Worm (Caenorhabditis elegans): ENCODE data around the gene F44E2.10.

Gene F44E2.10

DNA sequence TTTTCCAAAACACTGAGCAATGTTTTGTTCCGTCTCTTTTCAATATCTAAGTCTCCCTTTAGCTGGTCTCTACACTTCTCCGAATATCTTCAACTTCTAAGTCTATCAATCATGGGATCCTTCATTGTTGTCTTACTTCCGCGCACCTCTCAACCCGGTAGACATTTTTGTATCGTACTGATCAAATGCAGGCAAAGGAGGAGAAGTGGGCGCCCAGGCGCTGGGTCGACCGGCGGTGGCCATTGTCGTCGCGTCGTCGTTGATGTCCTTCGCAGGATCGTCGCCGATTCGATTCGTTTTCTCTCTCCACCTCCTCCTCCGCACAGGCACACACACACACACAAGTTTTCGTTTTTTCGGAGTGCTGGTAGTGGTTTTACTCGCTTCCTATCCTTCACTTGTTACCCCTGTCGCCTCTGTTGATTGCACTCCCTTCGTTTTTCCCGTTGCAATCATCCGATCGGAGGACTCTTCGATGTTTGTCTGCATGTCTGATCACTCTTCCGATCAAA lies 29.5 kb downstream of the F44E2.10 start:
- TF ChIP-seq mxl-2 (GFP tag; conservative IDR thresholded peaks at IDR 0.05) (0 out of 2 replicates have a peak, but pooled peaks have one; percentile 39), ztf-11 (tag; optimal IDR thresholded peaks at IDR 0.05) (no peak), set-16 (GFP tag; IDR thresholded peaks at IDR 0.05) (peak; percentile 78; the same call in 1 of the 2 replicates), lin-13 (GFP tag; optimal IDR thresholded peaks at IDR 0.05) (no peak), aha-1 (tag) (peak; percentile 94), unc-62 (GFP tag; optimal IDR thresholded peaks at IDR 0.05 in 1 of 2) (peak in 1 of 2 experiments; percentile 40), unc-62 (tag; optimal IDR thresholded peaks at IDR 0.05) (no peak)

DNA sequence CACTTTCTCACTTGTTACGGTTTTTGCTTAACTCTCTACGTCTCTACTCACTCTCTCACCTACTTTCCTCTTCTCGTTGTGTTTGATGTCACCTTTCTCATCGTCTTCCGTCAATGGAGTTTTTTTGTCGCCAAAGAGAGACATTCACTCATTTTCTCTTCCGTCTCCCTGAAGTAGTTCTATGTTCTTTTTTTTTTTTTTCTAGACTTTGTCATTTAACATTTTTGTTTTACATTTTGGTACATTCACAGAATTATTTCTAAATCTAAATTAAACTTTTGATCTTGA lies 30.2 kb downstream of the F44E2.10 start:
- TF ChIP-seq snpc-4 (tag; optimal IDR thresholded peaks at IDR 0.05), result no peak
- no peak for TF ChIP-seq nhr-77 (tag; optimal IDR thresholded peaks at IDR 0.05)
- TF ChIP-seq ZK337.2 (GFP tag; IDR thresholded peaks at IDR 0.05), result no peak
- no peak for TF ChIP-seq ama-1 (optimal IDR thresholded peaks at IDR 0.05)
- no peak for TF ChIP-seq nhr-41 (GFP tag; IDR thresholded peaks at IDR 0.05)
- no peak for TF ChIP-seq F49E8.2 (tag; optimal IDR thresholded peaks at IDR 0.05; ENCODE audit: borderline replicate concordance)
- no peak for TF ChIP-seq madf-5 (GFP tag; IDR thresholded peaks at IDR 0.05)
- no peak for TF ChIP-seq set-16 (GFP tag; IDR thresholded peaks at IDR 0.05)
- peak; percentile 18 for TF ChIP-seq mes-2 (tag; optimal IDR thresholded peaks at IDR 0.05; ENCODE audit: poor library complexity, severe bottlenecking)
- no peak for TF ChIP-seq nhr-76 (tag; optimal IDR thresholded peaks at IDR 0.05)
- no peak for TF ChIP-seq ZK546.5 (tag; optimal IDR thresholded peaks at IDR 0.05)
- no peak for TF ChIP-seq sdz-12 (GFP tag; optimal IDR thresholded peaks at IDR 0.05)
- peak; percentile 17 for TF ChIP-seq nhr-25 (tag; optimal IDR thresholded peaks at IDR 0.05; ENCODE audit: borderline replicate concordance, insufficient read depth)
- TF ChIP-seq ceh-62 (tag; optimal IDR thresholded peaks at IDR 0.05), result no peak
- TF ChIP-seq Y5F2A.4 (GFP tag; optimal IDR thresholded peaks at IDR 0.05), result no peak
- no peak for TF ChIP-seq tra-1 (GFP tag; IDR thresholded peaks at IDR 0.05)
- no peak for TF ChIP-seq F37D6.2 (tag; optimal IDR thresholded peaks at IDR 0.05)
- no peak for TF ChIP-seq lin-13 (GFP tag; optimal IDR thresholded peaks at IDR 0.05)
- TF ChIP-seq mdt-29 (GFP tag; IDR thresholded peaks at IDR 0.05), result no peak
- no peak for TF ChIP-seq ztf-7 (tag; optimal IDR thresholded peaks at IDR 0.05)
- no peak for TF ChIP-seq nhr-10 (tag; optimal IDR thresholded peaks at IDR 0.05)
- TF ChIP-seq dmd-6 (GFP tag; IDR thresholded peaks at IDR 0.05), result 0 out of 2 replicates have a peak, but pooled peaks have one; percentile 7
- TF ChIP-seq nhr-28 (tag; optimal IDR thresholded peaks at IDR 0.05), result peak; percentile 56
- peak; percentile 37 for TF ChIP-seq nhr-6 (tag; optimal IDR thresholded peaks at IDR 0.05)
- no peak for TF ChIP-seq Y48G9A.11 (GFP tag; IDR thresholded peaks at IDR 0.05)
- no peak for TF ChIP-seq hif-1 (tag; optimal IDR thresholded peaks at IDR 0.05)
- no peak for TF ChIP-seq mxl-2 (GFP tag; conservative IDR thresholded peaks at IDR 0.05)

DNA sequence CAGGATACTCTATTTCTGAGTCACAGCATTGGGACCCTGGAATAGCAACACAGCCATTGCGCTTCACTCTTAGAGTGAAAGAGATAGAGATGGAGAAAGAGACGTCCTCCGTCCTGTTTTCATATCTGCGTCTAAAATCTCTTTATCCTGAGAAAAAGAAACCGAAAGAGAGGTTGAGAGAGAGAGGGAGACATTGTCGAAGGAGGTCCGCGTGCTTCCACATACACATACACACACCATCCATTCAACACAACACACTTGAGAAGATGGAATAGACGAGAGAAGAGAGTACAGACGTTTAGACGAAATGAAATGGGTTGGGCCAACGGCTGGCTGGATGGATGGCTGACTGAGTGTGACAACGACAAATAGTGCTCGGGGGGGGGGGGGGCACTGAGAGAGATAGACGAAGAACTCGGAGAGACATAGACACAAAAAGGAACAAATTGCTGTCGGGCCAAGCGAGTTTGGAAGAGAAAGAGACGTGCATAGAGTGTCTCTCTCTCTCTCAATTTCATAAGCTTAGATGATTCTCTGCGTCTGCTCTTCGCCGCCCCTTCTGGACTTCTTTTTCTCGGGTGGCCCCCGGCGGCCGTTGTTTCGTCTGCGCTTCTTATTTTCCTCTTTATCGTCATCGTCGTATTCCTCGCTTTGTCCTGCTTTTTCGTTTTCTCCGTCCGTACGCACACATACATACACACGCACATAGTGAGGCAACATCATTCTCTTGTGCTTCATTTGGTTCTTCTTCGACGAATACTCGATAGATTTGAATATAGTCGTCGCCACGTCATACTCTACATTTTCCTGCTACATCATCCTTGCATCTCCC lies 30.7 kb downstream of the F44E2.10 start, which contains the start of gene F54F2.6:
F54F2.6 (minus strand) TSS at position 738 of the 832 bp plus-strand sequence.
- TF ChIP-seq unc-62 (GFP tag; optimal IDR thresholded peaks at IDR 0.05 in 1 of 2) (peak in 1 of 2 experiments; percentile 100), unc-62 (tag; optimal IDR thresholded peaks at IDR 0.05) (peak; percentile 89), mdt-29 (GFP tag; IDR thresholded peaks at IDR 0.05) (no peak; the same call in 1 of the 2 replicates), nhr-48 (tag; optimal IDR thresholded peaks at IDR 0.05) (peak; percentile 86), pha-4 (GFP tag; IDR thresholded peaks at IDR 0.05) (peak; percentile 91), pha-4 (tag; optimal IDR thresholded peaks at IDR 0.05) (peak; percentile 20), ZK337.2 (GFP tag; IDR thresholded peaks at IDR 0.05) (peak; percentile 13; the same call in 1 of the 2 replicates), tra-1 (GFP tag; IDR thresholded peaks at IDR 0.05) (peak; percentile 67), lsy-2 (tag; optimal IDR thresholded peaks at IDR 0.05) (peak; percentile 86 to 89), gei-8 (GFP tag; optimal IDR thresholded peaks at IDR 0.05) (peak; percentile 62), fos-1 (tag; optimal IDR thresholded peaks at IDR 0.05) (no peak), vab-7 (GFP tag; IDR thresholded peaks at IDR 0.05) (no peak), aha-1 (tag) (peak; percentile 99), mxl-3 (GFP tag; optimal IDR thresholded peaks at IDR 0.05) (peak; percentile 89), mes-2 (tag; optimal IDR thresholded peaks at IDR 0.05; ENCODE audit: poor library complexity, severe bottlenecking) (peak; percentile 69), nhr-237 (tag; optimal IDR thresholded peaks at IDR 0.05) (peak; percentile 13), daf-8 (GFP tag; IDR thresholded peaks at IDR 0.05) (no peak), zfp-3 (GFP tag; conservative IDR thresholded peaks at IDR 0.05) (no peak), jun-1 (tag; optimal IDR thresholded peaks at IDR 0.05) (peak; percentile 49), lin-38 (GFP tag; IDR thresholded peaks at IDR 0.05) (peak; percentile 56), snpc-1.2 (GFP tag; IDR thresholded peaks at IDR 0.05) (no peak), nhr-6 (tag; optimal IDR thresholded peaks at IDR 0.05) (peak; percentile 82), Y5F2A.4 (GFP tag; optimal IDR thresholded peaks at IDR 0.05) (no peak), hlh-11 (tag; optimal IDR thresholded peaks at IDR 0.05) (peak; percentile 98)
